Worm (Caenorhabditis elegans) whole organism, L4 larva: ENCODE data around the gene ztf-14.

ENCODE experiments used
- F37D6.2 ChIP-seq: sonication (generic microtip); optimal IDR thresholded peaks from 2 replicates; lab custom pipeline; 2016; ENCODE audit warnings: mild to moderate bottlenecking, missing genetic modification characterization, missing compliant biosample characterization
- F44E2.7 ChIP-seq: fragments of 200-800 bp; sonication (Bioruptor generic); IDR thresholded peaks from 2 replicates; pipeline ENCODE4 v2.1.2; 2022; ENCODE audit warnings: missing genetic modification characterization, missing compliant biosample characterization
- R02D3.7 ChIP-seq: fragments of 150-350 bp; sonication (generic microtip); optimal IDR thresholded peaks from 3 replicates; lab custom pipeline; 2014; ENCODE audit warnings: missing biosample characterization, missing genetic modification characterization
- Y75B8A.6 ChIP-seq: fragments of 200-800 bp; sonication (Bioruptor generic); IDR thresholded peaks from 2 replicates; pipeline ENCODE4 v1.3.6; 2022; ENCODE audit warnings: missing genetic modification reagents, missing genetic modification characterization, missing compliant biosample characterization
- ZK546.5 ChIP-seq, 2 experiments: sonication (generic microtip); optimal IDR thresholded peaks; 2 replicates each; lab custom pipeline; 2017; ENCODE audit warnings: missing biosample characterization in 2 of 2, missing genetic modification characterization in 2 of 2
- aha-1 ChIP-seq: fragments of 150-350 bp; peaks from one replicate; lab custom pipeline; 2014; ENCODE audit warnings: missing biosample characterization, missing genetic modification characterization
- arid-1 ChIP-seq: fragments of 200-800 bp; sonication (Bioruptor generic); conservative IDR thresholded peaks from 2 replicates; pipeline ENCODE4 v1.3.6; 2022; ENCODE audit warnings: missing genetic modification reagents, missing genetic modification characterization, missing compliant biosample characterization
- ceh-32 ChIP-seq: sonication (generic microtip); optimal IDR thresholded peaks from 2 replicates; lab custom pipeline; 2016; ENCODE audit warnings: mild to moderate bottlenecking, missing genetic modification characterization, missing compliant biosample characterization; ENCODE audit not compliant: poor library complexity
- ceh-82 ChIP-seq: sonication (generic microtip); optimal IDR thresholded peaks from 2 replicates; lab custom pipeline; 2017; ENCODE audit warnings: missing biosample characterization, missing genetic modification characterization
- ces-1 ChIP-seq: fragments of 150-350 bp; sonication (generic microtip); optimal IDR thresholded peaks from 4 replicates; lab custom pipeline; 2014; ENCODE audit warnings: missing biosample characterization, missing genetic modification reagents, missing genetic modification characterization
- cey-2 ChIP-seq: sonication (generic microtip); optimal IDR thresholded peaks from 3 replicates; lab custom pipeline; 2017; ENCODE audit warnings: missing genetic modification characterization, mild to moderate bottlenecking, missing compliant biosample characterization, antibody characterized with exemption, borderline replicate concordance; ENCODE audit not compliant: insufficient read depth
- ctbp-1 ChIP-seq: fragments of 200-800 bp; sonication (Bioruptor generic); IDR thresholded peaks from 2 replicates; pipeline ENCODE4 v1.3.6; 2022; ENCODE audit warnings: missing genetic modification reagents, missing genetic modification characterization, missing compliant biosample characterization
- daf-16 ChIP-seq, 3 experiments: sonication (generic microtip); optimal IDR thresholded peaks; 2 replicates each; lab custom pipeline; 2016 to 2017; ENCODE audit warnings: missing genetic modification characterization in 3 of 3, missing genetic modification reagents in 3 of 3, mild to moderate bottlenecking in 2 of 3, missing compliant biosample characterization in 2 of 3, missing biosample characterization in 1 of 3, moderate library complexity in 1 of 3
- daf-19 ChIP-seq: fragments of 200-800 bp; sonication (Bioruptor generic); conservative IDR thresholded peaks from 2 replicates; pipeline ENCODE4 v1.3.6; 2022; ENCODE audit warnings: missing genetic modification characterization, missing compliant biosample characterization
- dmd-6 ChIP-seq: fragments of 200-800 bp; sonication (Bioruptor generic); IDR thresholded peaks from 2 replicates; pipeline ENCODE4 v1.3.6; 2022; ENCODE audit warnings: missing genetic modification reagents, missing genetic modification characterization, missing compliant biosample characterization
- dmd-8 ChIP-seq: fragments of 200-800 bp; sonication (Bioruptor generic); IDR thresholded peaks from 2 replicates; pipeline ENCODE4 v1.3.6; 2022; ENCODE audit warnings: missing genetic modification characterization, missing compliant biosample characterization
- dmd-9 ChIP-seq: fragments of 200-800 bp; sonication (Bioruptor generic); IDR thresholded peaks from 2 replicates; pipeline ENCODE4 v1.3.6; 2022; ENCODE audit warnings: missing genetic modification reagents, missing genetic modification characterization, missing compliant biosample characterization
- dpl-1 ChIP-seq: fragments of 150-350 bp; optimal IDR thresholded peaks from 2 replicates; lab custom pipeline; 2014; ENCODE audit warnings: missing biosample characterization, missing genetic modification reagents, missing genetic modification characterization
- dve-1 ChIP-seq: sonication (generic microtip); optimal IDR thresholded peaks from 2 replicates; lab custom pipeline; 2017; ENCODE audit warnings: antibody characterized with exemption, mild to moderate bottlenecking, missing genetic modification characterization, missing compliant biosample characterization; ENCODE audit not compliant: insufficient read depth
- egl-27 ChIP-seq: sonication (generic microtip); optimal IDR thresholded peaks from 3 replicates; lab custom pipeline; 2017; ENCODE audit warnings: missing biosample characterization, missing genetic modification reagents, missing genetic modification characterization
- fos-1 ChIP-seq: fragments of 150-350 bp; optimal IDR thresholded peaks from 2 replicates; lab custom pipeline; 2014; ENCODE audit warnings: missing biosample characterization, missing genetic modification characterization
- hlh-30 ChIP-seq: sonication (generic microtip); optimal IDR thresholded peaks from 2 replicates; lab custom pipeline; 2017; ENCODE audit warnings: antibody characterized with exemption, mild to moderate bottlenecking, missing genetic modification characterization, missing compliant biosample characterization; ENCODE audit not compliant: insufficient read depth
- hmg-1.1 ChIP-seq: fragments of 200-800 bp; sonication (Bioruptor generic); IDR thresholded peaks from 2 replicates; pipeline ENCODE4 v1.3.6; 2022; ENCODE audit warnings: missing genetic modification reagents, missing genetic modification characterization, missing compliant biosample characterization
- lin-13 ChIP-seq: fragments of 150-350 bp; optimal IDR thresholded peaks from 2 replicates; lab custom pipeline; 2014; ENCODE audit warnings: missing biosample characterization, missing genetic modification reagents, missing genetic modification characterization
- lir-3 ChIP-seq: sonication (generic microtip); optimal IDR thresholded peaks from 2 replicates; lab custom pipeline; 2016; ENCODE audit warnings: mild to moderate bottlenecking, missing genetic modification characterization, missing compliant biosample characterization
- madf-5 ChIP-seq, 2 experiments: fragments of 200-800 bp; sonication (Bioruptor generic); IDR thresholded peaks; 2 replicates each; pipeline ENCODE4 v1.3.6; 2022; ENCODE audit warnings: missing compliant biosample characterization in 2 of 2, missing genetic modification characterization in 2 of 2
- madf-9 ChIP-seq: fragments of 200-800 bp; sonication (Bioruptor generic); conservative IDR thresholded peaks from 2 replicates; pipeline ENCODE4 v1.3.6; 2022; ENCODE audit warnings: missing genetic modification reagents, missing genetic modification characterization, missing compliant biosample characterization
- mdl-1 ChIP-seq, 2 experiments: fragments of 150-350 bp in 1 of 2; sonication (generic microtip) in 1 of 2; optimal IDR thresholded peaks; 2 replicates each; lab custom pipeline; 2014 to 2017; ENCODE audit warnings: missing biosample characterization in 2 of 2, missing genetic modification characterization in 2 of 2
- mdt-29 ChIP-seq: fragments of 200-800 bp; sonication (Bioruptor generic); IDR thresholded peaks from 2 replicates; pipeline ENCODE4 v1.3.6; 2022; ENCODE audit warnings: missing genetic modification reagents, missing genetic modification characterization, missing compliant biosample characterization
- mep-1 ChIP-seq: fragments of 150-350 bp; sonication (generic microtip); optimal IDR thresholded peaks from 3 replicates; lab custom pipeline; 2014; ENCODE audit warnings: missing biosample characterization, missing genetic modification characterization
- mes-2 ChIP-seq: sonication (generic microtip); optimal IDR thresholded peaks from 2 replicates; lab custom pipeline; 2016; ENCODE audit warnings: missing genotype, mild to moderate bottlenecking, missing genetic modification characterization, missing compliant biosample characterization; ENCODE audit not compliant: poor library complexity, severe bottlenecking
- mxl-3 ChIP-seq: fragments of 200-800 bp; sonication (Bioruptor generic); optimal IDR thresholded peaks from 2 replicates; lab custom pipeline; 2018; ENCODE audit warnings: mild to moderate bottlenecking, missing genetic modification characterization, missing compliant biosample characterization
- nhr-102 ChIP-seq: sonication (generic microtip); optimal IDR thresholded peaks from 2 replicates; lab custom pipeline; 2016; ENCODE audit warnings: mild to moderate bottlenecking, missing genetic modification characterization, moderate library complexity, missing compliant biosample characterization
- nhr-111 ChIP-seq: fragments of 200-800 bp; sonication (Bioruptor generic); optimal IDR thresholded peaks from 2 replicates; lab custom pipeline; 2018; ENCODE audit warnings: mild to moderate bottlenecking, missing genetic modification characterization, missing compliant biosample characterization
- nhr-237 ChIP-seq: sonication (generic microtip); optimal IDR thresholded peaks from 2 replicates; lab custom pipeline; 2017; ENCODE audit warnings: missing biosample characterization, missing genetic modification characterization
- nhr-28 ChIP-seq: fragments of 150-350 bp; optimal IDR thresholded peaks from 2 replicates; lab custom pipeline; 2014; ENCODE audit warnings: missing biosample characterization, missing genetic modification characterization
- nhr-6 ChIP-seq: fragments of 150-350 bp; optimal IDR thresholded peaks from 2 replicates; lab custom pipeline; 2014; ENCODE audit warnings: missing biosample characterization, missing genetic modification characterization
- pqm-1 ChIP-seq: sonication (generic microtip); optimal IDR thresholded peaks from 2 replicates; lab custom pipeline; 2017; ENCODE audit warnings: missing biosample characterization, missing genetic modification characterization
- saeg-2 ChIP-seq: fragments of 200-800 bp; sonication (Bioruptor generic); IDR thresholded peaks from 2 replicates; pipeline ENCODE4 v1.3.6; 2022; ENCODE audit warnings: missing genetic modification reagents, missing genetic modification characterization, missing compliant biosample characterization
- sdz-12 ChIP-seq: fragments of 200-800 bp; sonication (Bioruptor generic); optimal IDR thresholded peaks from 2 replicates; lab custom pipeline; 2018; ENCODE audit warnings: mild to moderate bottlenecking, missing genetic modification characterization, missing compliant biosample characterization
- skn-1 ChIP-seq: fragments of 150-350 bp; optimal IDR thresholded peaks from 2 replicates; lab custom pipeline; 2014; ENCODE audit warnings: missing biosample characterization, missing genetic modification characterization
- snpc-4 ChIP-seq: fragments of 150-350 bp; optimal IDR thresholded peaks from 2 replicates; lab custom pipeline; 2014; ENCODE audit warnings: missing biosample characterization, missing genetic modification characterization
- spr-1 ChIP-seq: sonication (generic microtip); optimal IDR thresholded peaks from 2 replicates; lab custom pipeline; 2016; ENCODE audit warnings: mild to moderate bottlenecking, missing genetic modification characterization, missing compliant biosample characterization
- unc-130 ChIP-seq: sonication (generic microtip); optimal IDR thresholded peaks from 2 replicates; lab custom pipeline; 2016; ENCODE audit warnings: missing genetic modification reagents, missing genetic modification characterization, missing compliant biosample characterization
- unc-62 ChIP-seq, 3 experiments: fragments of 150-350 bp in 1 of 3; sonication (generic microtip); optimal IDR thresholded peaks in 2 of 3; peaks in 1 of 3; 1 replicate in 1 of 3; 2 replicates in 2 of 3; lab custom pipeline; 2014 to 2017; ENCODE audit warnings: missing biosample characterization in 3 of 3, missing genetic modification characterization in 3 of 3, missing genetic modification reagents in 3 of 3, missing genotype in 1 of 3
- zfp-3 ChIP-seq: fragments of 200-800 bp; sonication (Bioruptor generic); conservative IDR thresholded peaks from 2 replicates; pipeline ENCODE4 v1.3.6; 2022; ENCODE audit warnings: missing genetic modification reagents, missing genetic modification characterization, missing compliant biosample characterization

ztf-14 gene

DNA sequence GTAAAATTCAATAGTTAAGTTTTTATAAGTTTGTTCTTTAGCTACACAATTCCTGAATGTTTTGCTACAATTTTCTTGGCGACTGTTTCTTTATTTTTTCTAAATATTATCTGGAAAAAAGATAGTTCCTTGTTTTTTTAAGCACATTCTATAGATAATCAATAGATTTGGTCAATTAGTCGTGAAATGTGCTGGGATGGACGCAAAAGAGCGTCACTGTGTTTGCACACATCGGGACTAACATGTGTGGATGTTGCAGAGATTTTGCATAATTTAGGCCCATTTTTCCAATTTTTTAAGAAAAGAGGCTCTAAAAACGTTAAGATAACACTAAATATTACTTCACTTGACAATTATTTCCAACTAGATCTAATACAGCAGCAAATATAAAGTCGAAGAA, 17.6 kb downstream of the ztf-14 start (continued):
- TF ChIP-seq lir-3 (tag; lab: Kevin White, UChicago) (no peak), cey-2 (no peak), ctbp-1 (GFP tag; lab: Robert Waterston, UW) (no peak), madf-5 (GFP tag; IDR thresholded peaks at IDR 0.05; lab: Robert Waterston, UW) (no peak), dpl-1 (GFP tag; lab: Kevin White, UChicago) (no peak), nhr-237 (tag; lab: Kevin White, UChicago) (no peak), ZK546.5 (tag; optimal IDR thresholded peaks at IDR 0.05; lab: Kevin White, UChicago) (no peak), fos-1 (tag; lab: Kevin White, UChicago) (no peak), mep-1 (tag; lab: Kevin White, UChicago) (peak; percentile 46), R02D3.7 (tag; lab: Kevin White, UChicago) (no peak), mdl-1 (tag; optimal IDR thresholded peaks at IDR 0.05; lab: Kevin White, UChicago) (no peak), nhr-102 (tag; lab: Kevin White, UChicago) (no peak), zfp-3 (GFP tag; lab: Robert Waterston, UW) (no peak), unc-130 (no peak), aha-1 (tag; lab: Kevin White, UChicago) (peak; percentile 19), ceh-32 (tag; lab: Kevin White, UChicago) (no peak), mxl-3 (GFP tag; lab: Kevin White, UChicago) (no peak), skn-1 (tag; lab: Kevin White, UChicago) (no peak), nhr-6 (tag; lab: Kevin White, UChicago) (no peak), F37D6.2 (tag; lab: Kevin White, UChicago) (no peak), lin-13 (GFP tag; lab: Kevin White, UChicago) (no peak), nhr-28 (tag; lab: Kevin White, UChicago) (no peak), F44E2.7 (no peak), hmg-1.1 (GFP tag; lab: Robert Waterston, UW) (peak; percentile 30; the same call in 1 of the 2 replicates), unc-62 (GFP tag; optimal IDR thresholded peaks at IDR 0.05 in 1 of 2; lab: Kevin White, UChicago) (peak in 1 of 2 experiments; percentile 84), unc-62 (tag; optimal IDR thresholded peaks at IDR 0.05; lab: Kevin White, UChicago) (no peak)

ce11 chrX:14515028-14515427, 19.1 kb downstream of the ztf-14 start, which contains the start of gene gcsh-1:
TSS of gene gcsh-1 (minus strand) at chrX:14515073.
- TF ChIP-seq spr-1 (tag; lab: Kevin White, UChicago), result no peak
- TF ChIP-seq nhr-28 (tag; lab: Kevin White, UChicago), result peak; percentile 67
- TF ChIP-seq dmd-9 (GFP tag; lab: Robert Waterston, UW), result no peak
- no peak for TF ChIP-seq ces-1
- TF ChIP-seq zfp-3 (GFP tag; lab: Robert Waterston, UW), result no peak
- TF ChIP-seq nhr-6 (tag; lab: Kevin White, UChicago), result no peak
- TF ChIP-seq dmd-6 (GFP tag; lab: Robert Waterston, UW), result peak; percentile 56
- peak; percentile 44 for TF ChIP-seq pqm-1 (tag; lab: Kevin White, UChicago)
- TF ChIP-seq egl-27 (tag; lab: Kevin White, UChicago), result no peak
- TF ChIP-seq aha-1 (tag; lab: Kevin White, UChicago), result no peak
- no peak for TF ChIP-seq hlh-30 (tag; lab: Kevin White, UChicago)
- no peak for TF ChIP-seq mdt-29 (GFP tag; lab: Robert Waterston, UW)

DNA sequence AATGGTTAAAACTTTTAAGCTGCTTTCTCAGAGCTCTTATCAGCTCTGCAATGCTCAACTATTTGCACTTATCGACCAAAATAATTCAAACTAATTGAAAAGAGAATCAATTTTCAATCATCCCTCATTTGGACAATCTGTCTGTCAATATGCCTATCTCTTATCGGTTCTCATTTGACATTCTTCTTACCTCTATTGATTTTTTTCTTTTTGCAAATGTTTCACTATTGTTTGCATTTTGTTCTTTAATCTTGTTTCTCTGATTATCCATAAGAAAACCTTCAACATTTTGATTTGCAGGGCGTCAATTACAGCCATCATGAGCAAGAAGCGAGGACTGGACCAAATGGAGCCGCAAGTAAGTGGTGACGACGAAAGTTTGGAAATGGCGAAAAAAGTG, 20.7 kb downstream of the ztf-14 start, which contains the start of gene D1025.10:
Gene D1025.10 (plus strand): TSS at position 301 of the 400 bp plus-strand sequence.
- TF ChIP-seq dmd-8 (GFP tag; lab: Robert Waterston, UW) (no peak), snpc-4 (no peak), daf-16 (GFP tag; optimal IDR thresholded peaks at IDR 0.05; lab: Kevin White, UChicago) (no peak), daf-16 (tag; optimal IDR thresholded peaks at IDR 0.05; lab: Kevin White, UChicago) (no peak), ceh-82 (tag; lab: Kevin White, UChicago) (no peak), sdz-12 (no peak), R02D3.7 (tag; lab: Kevin White, UChicago) (no peak), daf-19 (no peak), ces-1 (no peak), Y75B8A.6 (GFP tag; lab: Robert Waterston, UW) (no peak), madf-9 (no peak), dmd-6 (GFP tag; lab: Robert Waterston, UW) (peak; percentile 55; the same call in 1 of the 2 replicates), mes-2 (tag; lab: Kevin White, UChicago) (no peak), arid-1 (GFP tag; lab: Robert Waterston, UW) (no peak), saeg-2 (GFP tag; lab: Robert Waterston, UW) (no peak), fos-1 (tag; lab: Kevin White, UChicago) (no peak), dve-1 (tag; lab: Kevin White, UChicago) (peak; percentile 5), nhr-111 (GFP tag; lab: Kevin White, UChicago) (no peak)
